Worm (Caenorhabditis elegans) whole organism, young adult: ENCODE measurements around the gene F42A9.9.

Experiments used
- B0019.2 ChIP-seq: fragments of 200-800 bp; sonication (Bioruptor generic); conservative IDR thresholded peaks from 2 replicates; pipeline ENCODE4 v1.3.6; 2022; ENCODE audit warnings: missing genetic modification reagents, missing genetic modification characterization, missing compliant biosample characterization
- F23B12.7 ChIP-seq: sonication (generic microtip); optimal IDR thresholded peaks from 2 replicates; lab custom pipeline; 2017; ENCODE audit warnings: missing genetic modification characterization, mild to moderate bottlenecking, missing compliant biosample characterization, antibody characterized with exemption, moderate library complexity; ENCODE audit not compliant: insufficient read depth
- F57C9.4 ChIP-seq: sonication (generic microtip); optimal IDR thresholded peaks from 2 replicates; lab custom pipeline; 2017; ENCODE audit warnings: mild to moderate bottlenecking, missing genetic modification characterization, missing compliant biosample characterization
- Y79H2A.3 ChIP-seq: fragments of 200-800 bp; sonication (Bioruptor generic); conservative IDR thresholded peaks from 2 replicates; pipeline ENCODE4 v1.3.6; 2022; ENCODE audit warnings: missing genetic modification reagents, missing genetic modification characterization, missing compliant biosample characterization
- egl-18 ChIP-seq: fragments of 200-800 bp; sonication (Bioruptor generic); IDR thresholded peaks from 2 replicates; pipeline ENCODE4 v1.3.6; 2022; ENCODE audit warnings: missing genetic modification reagents, missing genetic modification characterization, missing compliant biosample characterization
- ekl-4 ChIP-seq: fragments of 200-800 bp; sonication (Bioruptor generic); IDR thresholded peaks from 2 replicates; pipeline ENCODE4 v1.3.6; 2022; ENCODE audit warnings: missing genetic modification reagents, missing genetic modification characterization, missing compliant biosample characterization
- ets-4 ChIP-seq: fragments of 200-800 bp; sonication (Bioruptor generic); optimal IDR thresholded peaks from 2 replicates; lab custom pipeline; 2018; ENCODE audit warnings: mild to moderate bottlenecking, missing genetic modification characterization, missing compliant biosample characterization
- gei-17 ChIP-seq: fragments of 200-800 bp; sonication (Bioruptor generic); optimal IDR thresholded peaks from 2 replicates; lab custom pipeline; 2018; ENCODE audit warnings: mild to moderate bottlenecking, missing genetic modification characterization, missing compliant biosample characterization
- hmg-20 ChIP-seq: fragments of 200-800 bp; sonication (Bioruptor generic); IDR thresholded peaks from 2 replicates; pipeline ENCODE4 v1.3.6; 2022; ENCODE audit warnings: missing genetic modification reagents, missing genetic modification characterization, missing compliant biosample characterization
- hrde-1 ChIP-seq: sonication (generic microtip); optimal IDR thresholded peaks from 2 replicates; lab custom pipeline; 2016; ENCODE audit warnings: missing genetic modification characterization, mild to moderate bottlenecking, missing compliant biosample characterization, moderate library complexity, missing genotype, missing genetic modification reagents, borderline replicate concordance
- lir-1 ChIP-seq: fragments of 200-800 bp; sonication (Bioruptor generic); conservative IDR thresholded peaks from 2 replicates; pipeline ENCODE4 v1.3.6; 2022; ENCODE audit warnings: missing genetic modification reagents, missing genetic modification characterization, missing compliant biosample characterization
- nhr-27 ChIP-seq: fragments of 200-800 bp; sonication (Bioruptor generic); optimal IDR thresholded peaks from 2 replicates; lab custom pipeline; 2018; ENCODE audit warnings: mild to moderate bottlenecking, missing genetic modification characterization, moderate library complexity, missing compliant biosample characterization
- nhr-90 ChIP-seq: sonication (generic microtip); optimal IDR thresholded peaks from 2 replicates; lab custom pipeline; 2016; ENCODE audit warnings: missing genotype, mild to moderate bottlenecking, missing genetic modification characterization, missing compliant biosample characterization
- somi-1 ChIP-seq: fragments of 200-800 bp; sonication (Bioruptor generic); optimal IDR thresholded peaks from 2 replicates; lab custom pipeline; 2018; ENCODE audit warnings: mild to moderate bottlenecking, missing genetic modification characterization, missing compliant biosample characterization
- tbp1 ChIP-seq: fragments of 200-800 bp; sonication (Bioruptor generic); optimal IDR thresholded peaks from 2 replicates; lab custom pipeline; 2018; ENCODE audit warnings: mild to moderate bottlenecking, missing genetic modification characterization, missing compliant biosample characterization
- unc-62 ChIP-seq: fragments of 150-350 bp; optimal IDR thresholded peaks from 2 replicates; lab custom pipeline; 2014; ENCODE audit warnings: missing biosample characterization, missing genetic modification reagents, missing genetic modification characterization
- zfh-2 ChIP-seq: fragments of 200-800 bp; sonication (Bioruptor generic); conservative IDR thresholded peaks from 2 replicates; pipeline ENCODE4 v1.3.6; 2022; ENCODE audit warnings: missing genetic modification reagents, missing genetic modification characterization, missing compliant biosample characterization
- ztf-18 ChIP-seq: sonication (generic microtip); optimal IDR thresholded peaks from 2 replicates; lab custom pipeline; 2016; ENCODE audit warnings: missing genotype, mild to moderate bottlenecking, missing genetic modification characterization, missing compliant biosample characterization

The F42A9.9 gene

ce11 chrIV:8595317-8595716 lies 43.3 kb downstream of the F42A9.9 start, which contains the start of gene Y59H11AR.3:
Gene Y59H11AR.3 (minus strand): TSS chrIV:8595417.
- TF ChIP-seq zfh-2 (GFP tag; lab: Robert Waterston, UW) (no peak), B0019.2 (no peak), somi-1 (GFP tag; lab: Kevin White, UChicago) (no peak), gei-17 (GFP tag; lab: Kevin White, UChicago) (no peak), Y79H2A.3 (GFP tag; lab: Robert Waterston, UW) (no peak), ekl-4 (GFP tag; lab: Robert Waterston, UW) (no peak), lir-1 (GFP tag; lab: Robert Waterston, UW) (no peak), hrde-1 (tag; lab: Kevin White, UChicago) (no peak), nhr-27 (tag; lab: Kevin White, UChicago) (no peak), nhr-90 (tag; lab: Kevin White, UChicago) (no peak), tbp1 (GFP tag; lab: Kevin White, UChicago) (no peak), F57C9.4 (tag; lab: Kevin White, UChicago) (no peak), hmg-20 (no peak), egl-18 (GFP tag; lab: Robert Waterston, UW) (no peak), ztf-18 (tag; lab: Kevin White, UChicago) (no peak), unc-62 (GFP tag; lab: Kevin White, UChicago) (no peak), F23B12.7 (tag; lab: Kevin White, UChicago) (no peak), ets-4 (GFP tag; lab: Kevin White, UChicago) (no peak)
